Worm (Caenorhabditis elegans) whole organism, midembryonic: Measurements from ENCODE around the gene wht-2.

Source experiments
- flt-1 ChIP-seq: fragments of 200-800 bp; sonication (Bioruptor generic); IDR thresholded peaks from 2 replicates; pipeline ENCODE4 v1.3.6; 2022; ENCODE audit warnings: missing genetic modification characterization, missing compliant biosample characterization
- ref-1 ChIP-seq: fragments of 200-800 bp; sonication (Bioruptor generic); conservative IDR thresholded peaks from 2 replicates; pipeline ENCODE4 v1.3.6; 2022; ENCODE audit warnings: missing genetic modification reagents, missing genetic modification characterization, missing compliant biosample characterization
- tab-1 ChIP-seq: fragments of 200-800 bp; sonication (Bioruptor generic); IDR thresholded peaks from 2 replicates; pipeline ENCODE4 v1.3.6; 2022; ENCODE audit warnings: missing genetic modification characterization, missing compliant biosample characterization

ce11 chrIV:11504416-11504815, 34.2 kb downstream of the wht-2 start, which contains the start of gene twk-25:
- no peak for TF ChIP-seq flt-1 (GFP tag; lab: Robert Waterston, UW)
- no peak for TF ChIP-seq tab-1 (GFP tag; lab: Robert Waterston, UW)
- no peak for TF ChIP-seq ref-1 (GFP tag; lab: Robert Waterston, UW)
